Worm (Caenorhabditis elegans): ENCODE measurements around the gene stt-3.

stt-3 gene

DNA sequence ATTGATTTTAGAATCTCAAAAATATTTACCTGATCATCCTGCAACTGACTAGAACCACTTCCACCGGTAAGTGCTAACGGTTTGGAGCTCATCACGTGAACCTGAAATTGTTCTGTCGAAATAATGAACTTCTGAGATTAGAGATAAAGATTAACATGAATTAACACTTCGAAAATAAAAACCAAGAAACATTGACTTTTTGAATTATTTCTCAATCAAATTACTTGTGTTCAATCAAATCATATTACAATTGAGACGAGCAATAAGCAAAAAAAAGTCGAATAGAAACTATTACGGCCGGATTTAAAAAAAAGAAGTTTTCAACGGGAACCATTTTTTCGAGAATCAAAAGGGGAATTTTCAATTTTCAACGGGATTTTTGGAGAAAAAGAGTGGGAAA is 2.7 kb upstream of the stt-3 start, which contains the start of gene bcas-2:
bcas-2 (minus strand) TSS at position 101 of the 400 bp plus-strand sequence.
- no peak for TF ChIP-seq alr-1 (tag; optimal IDR thresholded peaks at IDR 0.05)
- TF ChIP-seq mbf-1 (tag; optimal IDR thresholded peaks at IDR 0.05), result no peak
- no peak for TF ChIP-seq sma-3 (GFP tag; optimal IDR thresholded peaks at IDR 0.05)
- TF ChIP-seq lin-39 (tag; optimal IDR thresholded peaks at IDR 0.05), result no peak
- no peak for TF ChIP-seq nhr-10 (tag; optimal IDR thresholded peaks at IDR 0.05)
- TF ChIP-seq snpc-4 (tag; optimal IDR thresholded peaks at IDR 0.05), result no peak
- TF ChIP-seq aly-2 (tag; optimal IDR thresholded peaks at IDR 0.05), result no peak
- no peak for TF ChIP-seq nhr-6 (tag; optimal IDR thresholded peaks at IDR 0.05)
- TF ChIP-seq lsy-2 (tag; optimal IDR thresholded peaks at IDR 0.05), result no peak
- no peak for TF ChIP-seq elt-1 (tag; optimal IDR thresholded peaks at IDR 0.05)

DNA sequence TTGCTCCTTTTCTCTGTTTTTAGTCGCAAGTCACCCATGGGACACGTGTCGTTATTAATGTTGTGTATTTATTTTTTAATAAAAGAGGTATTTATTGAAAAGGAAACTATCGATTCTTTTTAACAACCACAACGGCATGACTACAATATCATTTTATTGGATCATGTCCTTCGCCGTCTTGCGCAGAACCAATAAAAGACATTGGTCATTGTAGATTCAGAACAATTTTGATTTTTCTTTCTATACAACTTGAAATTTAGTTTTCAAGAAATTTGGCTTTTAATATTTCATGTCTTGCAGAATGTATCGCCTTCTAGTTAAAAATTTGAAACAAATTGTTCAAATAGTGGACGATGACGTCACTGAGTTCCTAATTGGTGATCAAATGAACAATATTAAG is 3.1 kb downstream of the stt-3 start, which contains the start of gene amdh-1:
amdh-1 (plus strand) TSS at position 301 of the 400 bp plus-strand sequence.
- TF ChIP-seq nhr-23 (tag; optimal IDR thresholded peaks at IDR 0.05) (no peak), nhr-25 (tag; optimal IDR thresholded peaks at IDR 0.05) (no peak), mab-5 (tag; optimal IDR thresholded peaks at IDR 0.05) (no peak), F13H6.1 (tag; optimal IDR thresholded peaks at IDR 0.05) (no peak), C34F6.9 (tag; optimal IDR thresholded peaks at IDR 0.05) (no peak), ztf-4 (tag; optimal IDR thresholded peaks at IDR 0.05) (no peak), peb-1 (tag; optimal IDR thresholded peaks at IDR 0.05) (no peak), sma-3 (GFP tag; optimal IDR thresholded peaks at IDR 0.05) (no peak), lsy-2 (tag; optimal IDR thresholded peaks at IDR 0.05) (no peak), egl-27 (tag; optimal IDR thresholded peaks at IDR 0.05) (no peak), unc-62 (GFP tag; optimal IDR thresholded peaks at IDR 0.05) (no peak)

DNA sequence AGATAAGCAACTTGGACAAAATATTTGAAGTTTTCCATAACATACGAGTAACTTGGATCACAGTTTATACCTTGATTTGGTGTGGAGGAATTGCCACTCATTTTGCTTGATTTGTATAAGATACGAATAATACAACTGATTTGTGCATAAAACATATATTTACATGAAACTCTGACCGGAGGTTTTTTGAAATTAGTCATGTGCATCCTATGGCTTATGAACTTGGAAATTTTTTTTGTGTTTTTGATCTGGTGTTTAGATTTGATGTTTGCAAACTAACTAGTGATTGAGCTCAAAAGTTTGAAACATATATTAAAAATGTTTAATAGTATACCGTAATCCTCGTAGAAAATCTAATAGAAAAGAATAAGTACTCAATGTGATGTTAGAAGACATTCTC is 6.3 kb downstream of the stt-3 start, which contains the start of gene srg-8:
srg-8 (minus strand) TSS at position 101 of the 400 bp plus-strand sequence.
- TF ChIP-seq nhr-12 (tag; optimal IDR thresholded peaks at IDR 0.05), result no peak
- no peak for TF ChIP-seq unc-39 (tag; optimal IDR thresholded peaks at IDR 0.05)
- no peak for TF ChIP-seq elt-3 (tag; optimal IDR thresholded peaks at IDR 0.05)
- no peak for TF ChIP-seq R02D3.7 (tag; optimal IDR thresholded peaks at IDR 0.05)
- TF ChIP-seq sem-4 (tag; optimal IDR thresholded peaks at IDR 0.05), result no peak

DNA sequence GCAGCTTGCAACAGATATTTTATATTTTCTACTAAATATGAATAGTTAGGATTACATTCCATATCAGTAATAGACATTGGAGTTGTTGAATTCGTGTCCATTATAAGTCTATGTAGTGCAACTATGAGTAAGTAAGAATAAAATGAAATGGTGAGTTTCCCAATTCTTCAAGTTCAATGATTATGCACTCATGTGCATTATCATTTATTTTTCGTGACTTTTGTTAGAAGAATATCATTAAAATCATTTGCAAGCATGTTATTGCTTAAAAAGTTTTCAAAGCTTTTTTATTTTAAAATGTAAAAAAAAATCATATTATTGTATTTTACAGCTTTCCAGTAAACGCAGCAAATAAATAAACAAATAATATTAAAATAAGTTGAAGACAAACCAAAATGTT is 8.2 kb downstream of the stt-3 start, which contains the start of gene srg-9:
srg-9 (minus strand) TSS at position 101 of the 400 bp plus-strand sequence.
- TF ChIP-seq ceh-16 (tag; optimal IDR thresholded peaks at IDR 0.05), result no peak
- TF ChIP-seq ceh-82 (tag; optimal IDR thresholded peaks at IDR 0.05), result no peak
- TF ChIP-seq ztf-1 (GFP tag; conservative IDR thresholded peaks at IDR 0.05), result no peak
- TF ChIP-seq ama-1 (optimal IDR thresholded peaks at IDR 0.05), result no peak
- TF ChIP-seq alr-1 (tag; optimal IDR thresholded peaks at IDR 0.05), result no peak
- TF ChIP-seq unc-39 (tag; optimal IDR thresholded peaks at IDR 0.05), result no peak
- TF ChIP-seq lsy-2 (tag; optimal IDR thresholded peaks at IDR 0.05), result no peak
- TF ChIP-seq blmp-1 (tag; optimal IDR thresholded peaks at IDR 0.05; ENCODE audit: insufficient read depth), result no peak
- no peak for TF ChIP-seq nhr-25 (tag; optimal IDR thresholded peaks at IDR 0.05)
- TF ChIP-seq mbf-1 (tag; optimal IDR thresholded peaks at IDR 0.05), result no peak

ce11 chrIII:6258262-6258661 is 9.8 kb downstream of the stt-3 start, which contains the start of gene srg-1:
TSS of gene srg-1 (minus strand) at chrIII:6258362.
- TF ChIP-seq ZK546.5 (tag; optimal IDR thresholded peaks at IDR 0.05) (no peak), nhr-11 (tag; optimal IDR thresholded peaks at IDR 0.05) (no peak), nhr-21 (tag; optimal IDR thresholded peaks at IDR 0.05) (no peak), gmeb-1 (tag; optimal IDR thresholded peaks at IDR 0.05) (no peak), elt-1 (tag; optimal IDR thresholded peaks at IDR 0.05) (no peak), crh-2 (tag; optimal IDR thresholded peaks at IDR 0.05) (no peak), nhr-237 (tag; optimal IDR thresholded peaks at IDR 0.05) (no peak), ztf-1 (GFP tag; conservative IDR thresholded peaks at IDR 0.05) (no peak), unc-55 (GFP tag; optimal IDR thresholded peaks at IDR 0.05) (no peak), mab-5 (tag; optimal IDR thresholded peaks at IDR 0.05) (no peak), mdl-1 (tag; optimal IDR thresholded peaks at IDR 0.05) (no peak), Y55F3AM.14 (GFP tag; optimal IDR thresholded peaks at IDR 0.05) (no peak), snpc-4 (tag; optimal IDR thresholded peaks at IDR 0.05) (no peak), nhr-12 (tag; optimal IDR thresholded peaks at IDR 0.05) (no peak), mbf-1 (tag; optimal IDR thresholded peaks at IDR 0.05) (no peak), ceh-16 (tag; optimal IDR thresholded peaks at IDR 0.05) (no peak), dmd-4 (tag; optimal IDR thresholded peaks at IDR 0.05) (no peak), alr-1 (tag; optimal IDR thresholded peaks at IDR 0.05) (no peak), sma-3 (GFP tag; optimal IDR thresholded peaks at IDR 0.05) (no peak), sem-4 (tag; optimal IDR thresholded peaks at IDR 0.05) (no peak)

All from whole organism, L2 larva.